Fruit fly (Drosophila melanogaster): Measurements from ENCODE around the gene CG32181.
A peak's percentile ranks its signal among the peaks of the same experiment; 100 is the strongest.

Gene CG32181

dm6 chr3L:17740471-17740870, 19.0 kb upstream of the CG32181 start, which contains the start of gene CG7460:
Gene CG7460 (plus strand): TSS chr3L:17740540.
- TF ChIP-seq schlank (tag; optimal IDR thresholded peaks at IDR 0.05), result no peak
- no peak for TF ChIP-seq CG1603 (tag; optimal IDR thresholded peaks at IDR 0.05)
- peak; percentile 16 for TF ChIP-seq CG13424 (tag; optimal IDR thresholded peaks at IDR 0.05)
- no peak for TF ChIP-seq CG6689 (GFP tag; IDR thresholded peaks at IDR 0.05)
- TF ChIP-seq Optix (GFP tag; IDR thresholded peaks at IDR 0.05), result no peak
- no peak for TF ChIP-seq ERR (GFP tag; optimal IDR thresholded peaks at IDR 0.05)
- TF ChIP-seq Hr78 (GFP tag; optimal IDR thresholded peaks at IDR 0.05), result peak in 1 of 2 experiments; percentile 7
- TF ChIP-seq Antp (GFP tag; optimal IDR thresholded peaks at IDR 0.05), result no peak
- no peak for TF ChIP-seq CG7786 (GFP tag; optimal IDR thresholded peaks at IDR 0.05)
- no peak for TF ChIP-seq p53 (GFP tag; optimal IDR thresholded peaks at IDR 0.05)
- TF ChIP-seq CG6254 (GFP tag; optimal IDR thresholded peaks at IDR 0.05), result no peak
- TF ChIP-seq CG14014 (GFP tag; IDR thresholded peaks at IDR 0.05), result no peak
- no peak for TF ChIP-seq CG31224 (GFP tag; IDR thresholded peaks at IDR 0.05)
- TF ChIP-seq ro (GFP tag; IDR thresholded peaks at IDR 0.05), result no peak
- no peak for TF ChIP-seq CG43689 (GFP tag; IDR thresholded peaks at IDR 0.05)
- no peak for TF ChIP-seq dpn (GFP tag; optimal IDR thresholded peaks at IDR 0.05)
- TF ChIP-seq Myb (GFP tag; optimal IDR thresholded peaks at IDR 0.05), result no peak
- no peak for TF ChIP-seq chn (GFP tag; optimal IDR thresholded peaks at IDR 0.05)
- TF ChIP-seq CG3163 (GFP tag; optimal IDR thresholded peaks at IDR 0.05), result peak; percentile 95
- no peak for TF ChIP-seq CG3847 (GFP tag; IDR thresholded peaks at IDR 0.05)
- TF ChIP-seq Nf-YA (GFP tag; IDR thresholded peaks at IDR 0.05), result no peak
- TF ChIP-seq CG12104 (GFP tag; optimal IDR thresholded peaks at IDR 0.05), result no peak
- TF ChIP-seq Hr39 (optimal IDR thresholded peaks at IDR 0.05), result no peak
- TF ChIP-seq MTF-1 (GFP tag; optimal IDR thresholded peaks at IDR 0.05; ENCODE audit: borderline replicate concordance), result peak; percentile 11
- TF ChIP-seq ttk (GFP tag; IDR thresholded peaks at IDR 0.05), result no peak
- TF ChIP-seq wor (GFP tag; IDR thresholded peaks at IDR 0.05), result no peak
- no peak for TF ChIP-seq H2.0 (GFP tag; IDR thresholded peaks at IDR 0.05)
- no peak for TF ChIP-seq Ada2b (GFP tag; IDR thresholded peaks at IDR 0.05)
- no peak for TF ChIP-seq abd-A (tag; optimal IDR thresholded peaks at IDR 0.05)
- TF ChIP-seq jigr1 (GFP tag; IDR thresholded peaks at IDR 0.05), result no peak
- no peak for TF ChIP-seq ase (GFP tag; IDR thresholded peaks at IDR 0.05)
- no peak for TF ChIP-seq CG15011 (GFP tag; optimal IDR thresholded peaks at IDR 0.05)
- TF ChIP-seq repo (GFP tag; optimal IDR thresholded peaks at IDR 0.05), result no peak
- no peak for TF ChIP-seq CG1832 (GFP tag; optimal IDR thresholded peaks at IDR 0.05)
- TF ChIP-seq CG15479 (GFP tag; optimal IDR thresholded peaks at IDR 0.05), result peak; percentile 57
- TF ChIP-seq CG17361 (GFP tag; IDR thresholded peaks at IDR 0.05), result no peak
- no peak for TF ChIP-seq maf-S (GFP tag; optimal IDR thresholded peaks at IDR 0.05)
- no peak for TF ChIP-seq toy (GFP tag; IDR thresholded peaks at IDR 0.05)
- no peak for TF ChIP-seq HLH4C (GFP tag; IDR thresholded peaks at IDR 0.05; ENCODE audit: partially characterized antibody)
- TF ChIP-seq CG17802 (tag; optimal IDR thresholded peaks at IDR 0.05), result no peak
- TF ChIP-seq crp (GFP tag; optimal IDR thresholded peaks at IDR 0.05), result no peak
- TF ChIP-seq CG6175 (GFP tag; IDR thresholded peaks at IDR 0.05), result no peak
- no peak for TF ChIP-seq Hey (tag; optimal IDR thresholded peaks at IDR 0.05)
- TF ChIP-seq Oli (tag; optimal IDR thresholded peaks at IDR 0.05), result no peak
- TF ChIP-seq wdn (GFP tag; IDR thresholded peaks at IDR 0.05), result no peak
- TF ChIP-seq dmrt11E (tag; optimal IDR thresholded peaks at IDR 0.05), result no peak
- no peak for TF ChIP-seq CG4282 (GFP tag; optimal IDR thresholded peaks at IDR 0.05)
- TF ChIP-seq CG8290 (GFP tag; optimal IDR thresholded peaks at IDR 0.05), result no peak
- no peak for TF ChIP-seq CG8290 (tag; optimal IDR thresholded peaks at IDR 0.05)
- TF ChIP-seq mirr (GFP tag; optimal IDR thresholded peaks at IDR 0.05), result peak; percentile 60
- peak; percentile 86; the same call in 1 of the 4 replicates for TF ChIP-seq chinmo (GFP tag; IDR thresholded peaks at IDR 0.05; ENCODE audit: partially characterized antibody)
- peak; percentile 51 for TF ChIP-seq CrebB (tag; optimal IDR thresholded peaks at IDR 0.05)
- no peak for TF ChIP-seq gsb (GFP tag; IDR thresholded peaks at IDR 0.05)
